Fruit fly (Drosophila melanogaster): ENCODE results near the gene Uch-L5.

The Uch-L5 gene

dm6 chr3L:9460775-9461491 lies 15.8 kb downstream of the Uch-L5 start, which contains the start of the genes CG3434 and CG44838 (continued):
- TF ChIP-seq CG10366 (GFP tag; IDR thresholded peaks at IDR 0.05) (peak; percentile 80), CG32767 (GFP tag; IDR thresholded peaks at IDR 0.05) (no peak; the same call in 1 of the 2 replicates), CG2875 (GFP tag; optimal IDR thresholded peaks at IDR 0.05) (peak; percentile 45), kni (GFP tag; optimal IDR thresholded peaks at IDR 0.05) (peak; percentile 75), Nf-YA (GFP tag; IDR thresholded peaks at IDR 0.05) (peak; percentile 42; the same call in 1 of the 2 replicates), Mrtf (GFP tag; IDR thresholded peaks at IDR 0.05) (peak; percentile 68; the same call in 2 of the 3 replicates), Lhr (GFP tag; optimal IDR thresholded peaks at IDR 0.05) (peak; percentile 70), pum (GFP tag; optimal IDR thresholded peaks at IDR 0.05) (peak; percentile 73), CG2889 (GFP tag; IDR thresholded peaks at IDR 0.05) (peak; percentile 60; the same call in 2 of the 3 replicates), CG4282 (GFP tag; optimal IDR thresholded peaks at IDR 0.05) (peak; percentile 48), CG15479 (GFP tag; optimal IDR thresholded peaks at IDR 0.05) (peak; percentile 19), CG17912 (GFP tag; optimal IDR thresholded peaks at IDR 0.05) (peak; percentile 3), CG15696 (tag; optimal IDR thresholded peaks at IDR 0.05) (peak; percentile 84), Hr78 (GFP tag; optimal IDR thresholded peaks at IDR 0.05) (peak in 1 of 2 experiments; percentile 7), Abd-B (GFP tag; optimal IDR thresholded peaks at IDR 0.05) (peak; percentile 86), CG14860 (GFP tag; IDR thresholded peaks at IDR 0.05; ENCODE audit: partially characterized antibody) (no peak), Hr39 (optimal IDR thresholded peaks at IDR 0.05) (no peak), sna (GFP tag; IDR thresholded peaks at IDR 0.05; ENCODE audit: partially characterized antibody) (no peak), Usf (GFP tag; optimal IDR thresholded peaks at IDR 0.05) (peak; percentile 57), zfh1 (GFP tag; IDR thresholded peaks at IDR 0.05) (peak; percentile 68; the same call in 2 of the 3 replicates), Antp (GFP tag; optimal IDR thresholded peaks at IDR 0.05) (peak; percentile 62), Xbp1 (GFP tag; optimal IDR thresholded peaks at IDR 0.05) (peak; percentile 88), her (GFP tag; optimal IDR thresholded peaks at IDR 0.05) (no peak), CG4404 (GFP tag; IDR thresholded peaks at IDR 0.05) (peak; percentile 75), CG8765 (GFP tag; IDR thresholded peaks at IDR 0.05) (peak; percentile 64), CG12104 (GFP tag; optimal IDR thresholded peaks at IDR 0.05) (peak; percentile 54), gsb-n (tag; optimal IDR thresholded peaks at IDR 0.05) (peak; percentile 36), TFAM (GFP tag; optimal IDR thresholded peaks at IDR 0.05) (no peak), cas (GFP tag; IDR thresholded peaks at IDR 0.05) (0 out of 2 replicates have a peak, but pooled peaks have one; percentile 65), CG42726 (GFP tag; IDR thresholded peaks at IDR 0.05; ENCODE audit: partially characterized antibody) (no peak), Atf6 (GFP tag; IDR thresholded peaks at IDR 0.05) (peak; percentile 63; the same call in 1 of the 2 replicates), MBD-R2 (GFP tag; IDR thresholded peaks at IDR 0.05) (peak; percentile 74), Dll (GFP tag; IDR thresholded peaks at IDR 0.05; ENCODE audit: partially characterized antibody) (peak; percentile 21; the same call in 1 of the 4 replicates), ase (GFP tag; IDR thresholded peaks at IDR 0.05) (peak; percentile 73), CG33557 (GFP tag; optimal IDR thresholded peaks at IDR 0.05) (peak; percentile 82), NFAT (GFP tag; IDR thresholded peaks at IDR 0.05) (peak; percentile 56), schlank (tag; optimal IDR thresholded peaks at IDR 0.05) (no peak), ash1 (GFP tag; optimal IDR thresholded peaks at IDR 0.05) (no peak), CG16779 (GFP tag; IDR thresholded peaks at IDR 0.05) (no peak), nau (GFP tag; optimal IDR thresholded peaks at IDR 0.05) (peak; percentile 48), inv (GFP tag; IDR thresholded peaks at IDR 0.05; ENCODE audit: partially characterized antibody) (no peak), crol (GFP tag; IDR thresholded peaks at IDR 0.05) (no peak), NfI (GFP tag; optimal IDR thresholded peaks at IDR 0.05) (peak; percentile 72), jumu (GFP tag; optimal IDR thresholded peaks at IDR 0.05) (peak; percentile 73), Hey (tag; optimal IDR thresholded peaks at IDR 0.05) (peak; percentile 9), maf-S (GFP tag; optimal IDR thresholded peaks at IDR 0.05) (peak; percentile 35), en (GFP tag; optimal IDR thresholded peaks at IDR 0.05) (no peak), bowl (GFP tag; IDR thresholded peaks at IDR 0.05) (no peak), CkIIα-i1 (GFP tag; IDR thresholded peaks at IDR 0.05) (no peak)
